Worm (Caenorhabditis elegans): ENCODE measurements around the gene Y46H3A.5.
"Not testable (repeated sequence)": the region's sequence is repeated elsewhere in the genome, so short reads cannot be mapped to it uniquely, and the experiment has no call there.

The Y46H3A.5 gene

ce11 chrV:1814784-1815183 is at the start of gene Y46H3A.5:
TSS of gene Y46H3A.5 (minus strand) at chrV:1814884.
- not testable (repeated sequence) for TF ChIP-seq tbx-7 (tag; optimal IDR thresholded peaks at IDR 0.05); che-1 (tag; optimal IDR thresholded peaks at IDR 0.05); unc-55 (GFP tag; optimal IDR thresholded peaks at IDR 0.05)

ce11 chrV:1862954-1863353 is 48.3 kb upstream of the Y46H3A.5 start:
- TF ChIP-seq sdc-2 (tag; optimal IDR thresholded peaks at IDR 0.05) (no peak), unc-42 (tag; optimal IDR thresholded peaks at IDR 0.05) (peak; percentile 78)

- no peak for TF ChIP-seq ceh-2 (tag; optimal IDR thresholded peaks at IDR 0.05)
- no peak for TF ChIP-seq K09A11.1 (tag; optimal IDR thresholded peaks at IDR 0.05; ENCODE audit: insufficient read depth)
- no peak for TF ChIP-seq nhr-11 (tag; optimal IDR thresholded peaks at IDR 0.05)
- TF ChIP-seq pros-1 (tag; optimal IDR thresholded peaks at IDR 0.05): no peak
- TF ChIP-seq T23F11.4 (GFP tag; optimal IDR thresholded peaks at IDR 0.05): no peak
- TF ChIP-seq ceh-30 (tag; optimal IDR thresholded peaks at IDR 0.05): no peak
- no peak for TF ChIP-seq rnt-1 (tag; optimal IDR thresholded peaks at IDR 0.05)
- no peak for TF ChIP-seq sdc-2 (tag; optimal IDR thresholded peaks at IDR 0.05)
- TF ChIP-seq K02D7.2 (tag; optimal IDR thresholded peaks at IDR 0.05): no peak
- no peak for TF ChIP-seq hlh-6 (tag; optimal IDR thresholded peaks at IDR 0.05)
- TF ChIP-seq ceh-19 (GFP tag; optimal IDR thresholded peaks at IDR 0.05): no peak
- no peak for TF ChIP-seq pax-1 (tag; optimal IDR thresholded peaks at IDR 0.05)
- no peak for TF ChIP-seq fax-1 (tag; optimal IDR thresholded peaks at IDR 0.05)
Measured at ce11 chrV:1857840-1858239, 43.2 kb upstream of the Y46H3A.5 start.

DNA sequence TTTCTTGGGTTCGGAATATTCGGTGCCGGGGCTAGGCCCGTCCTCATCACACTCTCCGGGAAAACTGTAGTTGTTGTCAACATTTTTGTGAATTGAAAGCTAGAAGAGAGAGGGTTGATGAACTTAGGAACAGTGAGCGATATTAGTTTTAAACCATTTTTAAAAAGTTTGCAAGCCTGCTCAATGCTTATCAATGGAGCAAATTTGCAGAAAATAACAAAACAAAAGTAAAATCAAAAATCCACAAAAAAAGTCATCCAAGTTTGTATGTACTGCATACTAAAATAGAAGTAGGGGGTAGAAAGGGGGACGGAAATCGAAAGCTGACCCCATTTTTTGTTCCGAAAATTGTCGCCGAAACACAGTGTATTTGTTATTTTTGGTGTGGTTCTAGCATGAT is 41.5 kb upstream of the Y46H3A.5 start, which contains the start of gene T10B5.10:
TSS of gene T10B5.10 (minus strand) at position 101 of the 400 bp plus-strand sequence.
- TF ChIP-seq unc-3 (GFP tag; conservative IDR thresholded peaks at IDR 0.05) (no peak), unc-3 (tag; optimal IDR thresholded peaks at IDR 0.05) (no peak), ceh-6 (GFP tag; optimal IDR thresholded peaks at IDR 0.05) (no peak), ahr-1 (tag; optimal IDR thresholded peaks at IDR 0.05) (no peak), unc-55 (GFP tag; optimal IDR thresholded peaks at IDR 0.05) (no peak), pha-4 (tag; optimal IDR thresholded peaks at IDR 0.05) (no peak), dve-1 (tag; optimal IDR thresholded peaks at IDR 0.05) (no peak), ceh-19 (GFP tag; optimal IDR thresholded peaks at IDR 0.05) (no peak), unc-86 (tag; optimal IDR thresholded peaks at IDR 0.05) (no peak), ceh-14 (tag; optimal IDR thresholded peaks at IDR 0.05) (no peak), hlh-6 (tag; optimal IDR thresholded peaks at IDR 0.05) (no peak), dmd-4 (tag; optimal IDR thresholded peaks at IDR 0.05; ENCODE audit: borderline replicate concordance) (no peak), odd-2 (tag; optimal IDR thresholded peaks at IDR 0.05) (no peak), T23F11.4 (GFP tag; optimal IDR thresholded peaks at IDR 0.05) (no peak), pros-1 (tag; optimal IDR thresholded peaks at IDR 0.05) (no peak), hlh-15 (tag; optimal IDR thresholded peaks at IDR 0.05) (no peak), ttx-3 (tag; optimal IDR thresholded peaks at IDR 0.05) (no peak), pag-3 (tag; optimal IDR thresholded peaks at IDR 0.05; ENCODE audit: borderline replicate concordance) (no peak), unc-42 (tag; optimal IDR thresholded peaks at IDR 0.05) (no peak), eyg-1 (tag; optimal IDR thresholded peaks at IDR 0.05) (no peak)

- TF ChIP-seq tbx-2 (tag; optimal IDR thresholded peaks at IDR 0.05) (no peak), ama-1 (optimal IDR thresholded peaks at IDR 0.05) (no peak), nhr-232 (tag; optimal IDR thresholded peaks at IDR 0.05) (no peak), hlh-15 (tag; optimal IDR thresholded peaks at IDR 0.05) (no peak), unc-42 (tag; optimal IDR thresholded peaks at IDR 0.05) (no peak), che-1 (tag; optimal IDR thresholded peaks at IDR 0.05) (no peak), ceh-48 (tag; optimal IDR thresholded peaks at IDR 0.05) (no peak), gmeb-2 (tag; optimal IDR thresholded peaks at IDR 0.05) (no peak), ceh-9 (tag; optimal IDR thresholded peaks at IDR 0.05) (no peak)
Measured at ce11 chrV:1855087-1855486, 40.4 kb upstream of the Y46H3A.5 start.

Measured in whole organism, late embryonic.